Worm (Caenorhabditis elegans) whole organism, mixed stage, embryonic: ENCODE data around the gene srg-3.

ENCODE experiments used
- blmp-1 ChIP-seq: fragments of 150-350 bp; optimal IDR thresholded peaks from 2 replicates; lab custom pipeline; 2014; ENCODE audit warnings: missing biosample characterization, missing genetic modification characterization
- mep-1 ChIP-seq: fragments of 150-350 bp; optimal IDR thresholded peaks from 2 replicates; lab custom pipeline; 2017; ENCODE audit warnings: missing biosample characterization, missing genetic modification reagents, missing genetic modification characterization, inconsistent platforms
- nhr-2 ChIP-seq: fragments of 150-350 bp; optimal IDR thresholded peaks from 2 replicates; lab custom pipeline; 2014; ENCODE audit warnings: missing biosample characterization, missing genetic modification characterization
- nhr-76 ChIP-seq: sonication (generic microtip); optimal IDR thresholded peaks from 2 replicates; lab custom pipeline; 2017; ENCODE audit warnings: missing biosample characterization, missing genetic modification characterization
- snpc-4 ChIP-seq: fragments of 150-350 bp; optimal IDR thresholded peaks from 2 replicates; lab custom pipeline; 2014; ENCODE audit warnings: missing biosample characterization, missing genetic modification characterization
- tbx-8 ChIP-seq: fragments of 200-800 bp; sonication (Bioruptor generic); optimal IDR thresholded peaks from 2 replicates; lab custom pipeline; 2018; ENCODE audit warnings: mild to moderate bottlenecking, missing genetic modification characterization, moderate library complexity, missing compliant biosample characterization
- unc-120 ChIP-seq: sonication (generic microtip); optimal IDR thresholded peaks from 2 replicates; lab custom pipeline; 2017; ENCODE audit warnings: missing genetic modification characterization, missing compliant biosample characterization; ENCODE audit not compliant: poor library complexity, severe bottlenecking

DNA sequence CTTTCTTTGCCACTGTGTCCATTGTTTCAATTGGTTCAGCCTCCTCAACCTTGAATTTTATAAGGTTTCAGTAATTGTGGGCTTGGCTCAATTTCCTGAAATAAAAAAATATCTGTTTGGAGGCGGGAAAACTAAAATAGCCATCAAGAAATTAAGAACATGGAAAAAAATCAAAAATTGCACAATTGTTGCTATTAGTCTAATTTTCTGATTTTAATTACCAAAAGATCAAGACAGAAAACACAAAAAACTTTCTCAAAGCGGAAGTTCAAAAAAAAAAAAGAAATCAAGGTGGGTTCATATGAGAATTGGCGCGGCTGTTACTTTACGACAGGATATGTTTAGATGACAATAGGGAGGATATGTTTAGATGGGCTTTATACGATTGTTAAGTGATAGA lies 39.3 kb downstream of the srg-3 start, which contains the start of gene esyt-2:
- TF ChIP-seq unc-120 (tag; lab: Kevin White, UChicago), result no peak
- TF ChIP-seq blmp-1 (tag; lab: Kevin White, UChicago), result no peak
- no peak for TF ChIP-seq nhr-2 (tag; lab: Kevin White, UChicago)
- TF ChIP-seq nhr-76, result no peak
- no peak for TF ChIP-seq tbx-8 (GFP tag; lab: Kevin White, UChicago)
- no peak for TF ChIP-seq mep-1
- no peak for TF ChIP-seq snpc-4 (tag; lab: Kevin White, UChicago)
